Fruit fly (Drosophila melanogaster): ENCODE data around the gene mIF2.
A peak's percentile ranks its signal among the peaks of the same experiment; 100 is the strongest.

mIF2 gene

dm6 chr3R:28536794-28537193 is 7.8 kb downstream of the mIF2 start:
- TF ChIP-seq CG13894 (tag; optimal IDR thresholded peaks at IDR 0.05) (no peak), lbe (GFP tag; optimal IDR thresholded peaks at IDR 0.05) (peak; percentile 6)

- peak; percentile 2 for TF ChIP-seq MESR4 (GFP tag; optimal IDR thresholded peaks at IDR 0.05)
- TF ChIP-seq dm (GFP tag; optimal IDR thresholded peaks at IDR 0.05) = no peak
- TF ChIP-seq crp (GFP tag; optimal IDR thresholded peaks at IDR 0.05) = peak in 1 of 2 experiments; percentile 59
- TF ChIP-seq Med (GFP tag) = peak; percentile 23
- peak; percentile 93 for TF ChIP-seq ewg (GFP tag; optimal IDR thresholded peaks at IDR 0.05)
- TF ChIP-seq MBD-R2 (GFP tag; IDR thresholded peaks at IDR 0.05) = peak; percentile 85
- TF ChIP-seq Taf1 (GFP tag; IDR thresholded peaks at IDR 0.05) = no peak
- peak; percentile 99 for TF ChIP-seq onecut (GFP tag; IDR thresholded peaks at IDR 0.05)
Observed at dm6 chr3R:28520401-28520800, 24.2 kb downstream of the mIF2 start, which contains the start of gene CG31051. CG31051 (minus strand) TSS chr3R:28520515.

All from whole organism, embryonic.